Fruit fly (Drosophila melanogaster): ENCODE data around the gene CG16865.

Gene CG16865

dm6 chr2L:13846239-13846802 lies 35.0 kb downstream of the CG16865 start, which contains the start of gene CG7916:
Gene CG7916, plus strand, starts transcription at chr2L:13846752.
- TF ChIP-seq CG1620 (GFP tag; optimal IDR thresholded peaks at IDR 0.05) (no peak), pad (GFP tag; optimal IDR thresholded peaks at IDR 0.05) (peak; percentile 17), CG7101 (tag; optimal IDR thresholded peaks at IDR 0.05) (no peak), CG33017 (tag; optimal IDR thresholded peaks at IDR 0.05) (no peak), CG11617 (GFP tag; optimal IDR thresholded peaks at IDR 0.05) (no peak), CG5204 (GFP tag; optimal IDR thresholded peaks at IDR 0.05) (no peak), Clk (GFP tag; optimal IDR thresholded peaks at IDR 0.05) (no peak), Mnt (GFP tag; optimal IDR thresholded peaks at IDR 0.05) (no peak), CG7045 (GFP tag; optimal IDR thresholded peaks at IDR 0.05) (no peak), cnc (optimal IDR thresholded peaks at IDR 0.05) (no peak), tj (GFP tag; optimal IDR thresholded peaks at IDR 0.05) (no peak), toe (GFP tag; optimal IDR thresholded peaks at IDR 0.05) (no peak), Hr96 (GFP tag; optimal IDR thresholded peaks at IDR 0.05) (peak; percentile 6), CG12768 (GFP tag; optimal IDR thresholded peaks at IDR 0.05) (peak; percentile 30), ovo (GFP tag; optimal IDR thresholded peaks at IDR 0.05) (no peak), kay (GFP tag; ENCODE audit: borderline replicate concordance) (no peak), CG14711 (tag; optimal IDR thresholded peaks at IDR 0.05) (no peak), Crg-1 (GFP tag; optimal IDR thresholded peaks at IDR 0.05) (no peak), cic (GFP tag; optimal IDR thresholded peaks at IDR 0.05) (peak; percentile 54), bab1 (GFP tag; optimal IDR thresholded peaks at IDR 0.05) (no peak)

dm6 chr2L:13847625-13848024 lies 36.3 kb downstream of the CG16865 start, which contains the start of gene CG7953:
Gene CG7953, plus strand, starts transcription at chr2L:13847925.
- TF ChIP-seq tj (GFP tag; optimal IDR thresholded peaks at IDR 0.05) (no peak), Mnt (GFP tag; optimal IDR thresholded peaks at IDR 0.05) (no peak)

dm6 chr2L:13849125-13849524 lies 37.8 kb downstream of the CG16865 start, which contains the start of gene CG7968:
Gene CG7968, plus strand, starts transcription at chr2L:13849400.
- TF ChIP-seq CG33017 (tag; optimal IDR thresholded peaks at IDR 0.05) = no peak

- TF ChIP-seq toe (GFP tag; optimal IDR thresholded peaks at IDR 0.05) (no peak), tj (GFP tag; optimal IDR thresholded peaks at IDR 0.05) (no peak), CG12768 (GFP tag; optimal IDR thresholded peaks at IDR 0.05) (no peak), kay (GFP tag; ENCODE audit: borderline replicate concordance) (no peak), cic (GFP tag; optimal IDR thresholded peaks at IDR 0.05) (no peak), pad (GFP tag; optimal IDR thresholded peaks at IDR 0.05) (no peak), ovo (GFP tag; optimal IDR thresholded peaks at IDR 0.05) (no peak), Mnt (GFP tag; optimal IDR thresholded peaks at IDR 0.05) (no peak), Crg-1 (GFP tag; optimal IDR thresholded peaks at IDR 0.05) (no peak), CG1620 (GFP tag; optimal IDR thresholded peaks at IDR 0.05) (no peak), bab1 (GFP tag; optimal IDR thresholded peaks at IDR 0.05) (no peak), Hr96 (GFP tag; optimal IDR thresholded peaks at IDR 0.05) (no peak), CG11617 (GFP tag; optimal IDR thresholded peaks at IDR 0.05) (no peak), CG5204 (GFP tag; optimal IDR thresholded peaks at IDR 0.05) (no peak), CG7101 (tag; optimal IDR thresholded peaks at IDR 0.05) (no peak)
Measured at dm6 chr2L:13851098-13851497, 39.8 kb downstream of the CG16865 start.
